Fruit fly (Drosophila melanogaster) whole organism, embryonic: ENCODE results near the gene ftz-f1.

Source experiments
- Atf6 ChIP-seq: fragments of 200-800 bp; sonication (Bioruptor generic); IDR thresholded peaks from 2 replicates; pipeline ENCODE4 v1.3.6; 2022; ENCODE audit warnings: missing biosample characterization, missing genetic modification characterization
- CG11504 ChIP-seq: fragments of 200-800 bp; sonication (Bioruptor generic); optimal IDR thresholded peaks from 3 replicates; lab custom pipeline; 2019; ENCODE audit warnings: missing biosample characterization, mild to moderate bottlenecking, missing genetic modification characterization, moderate library complexity
- CG12769 ChIP-seq: fragments of 200-800 bp; sonication (Bioruptor generic); optimal IDR thresholded peaks from 2 replicates; lab custom pipeline; 2019; ENCODE audit warnings: missing biosample characterization, mild to moderate bottlenecking, missing genetic modification characterization, moderate library complexity
- CG14710 ChIP-seq: fragments of 200-800 bp; sonication (Bioruptor generic); optimal IDR thresholded peaks from 3 replicates; lab custom pipeline; 2019; ENCODE audit warnings: missing biosample characterization, mild to moderate bottlenecking, missing genetic modification characterization, moderate library complexity
- CG15073 ChIP-seq: fragments of 200-800 bp; sonication (Bioruptor generic); optimal IDR thresholded peaks from 2 replicates; lab custom pipeline; 2016; ENCODE audit warnings: missing biosample characterization, missing genetic modification characterization
- CG15479 ChIP-seq: fragments of 200-800 bp; sonication (Bioruptor generic); optimal IDR thresholded peaks from 3 replicates; lab custom pipeline; 2019; ENCODE audit warnings: missing biosample characterization, mild to moderate bottlenecking, missing genetic modification characterization, moderate library complexity
- CG1602 ChIP-seq: fragments of 200-800 bp; sonication (Bioruptor generic); optimal IDR thresholded peaks from 3 replicates; lab custom pipeline; 2016; ENCODE audit warnings: missing biosample characterization, missing genetic modification characterization
- CG1603 ChIP-seq: fragments of 200-800 bp; sonication (Bioruptor generic); optimal IDR thresholded peaks from 2 replicates; lab custom pipeline; 2019; ENCODE audit warnings: missing biosample characterization, mild to moderate bottlenecking, missing genetic modification characterization, moderate library complexity
- CG17802 ChIP-seq: fragments of 200-800 bp; sonication (Bioruptor generic); optimal IDR thresholded peaks from 2 replicates; lab custom pipeline; 2018; ENCODE audit warnings: missing biosample characterization, mild to moderate bottlenecking, missing genetic modification characterization, moderate library complexity
- CG30431 ChIP-seq: fragments of 200-800 bp; sonication (Bioruptor generic); optimal IDR thresholded peaks from 2 replicates; lab custom pipeline; 2017; ENCODE audit warnings: missing biosample characterization, missing genetic modification characterization
- CG3065 ChIP-seq: fragments of 200-800 bp; sonication (Bioruptor generic); optimal IDR thresholded peaks from 2 replicates; lab custom pipeline; 2016; ENCODE audit warnings: missing biosample characterization, missing genetic modification characterization
- CG31441 ChIP-seq: fragments of 200-800 bp; sonication (Bioruptor generic); IDR thresholded peaks from 2 replicates; pipeline ENCODE4 v1.3.6; 2022; ENCODE audit warnings: missing biosample characterization, missing genetic modification characterization
- CG32767 ChIP-seq: fragments of 200-800 bp; sonication (Bioruptor generic); IDR thresholded peaks from 2 replicates; pipeline ENCODE4 v1.3.6; 2022; ENCODE audit warnings: missing biosample characterization, missing genetic modification characterization
- CG3726 ChIP-seq: fragments of 200-800 bp; sonication (Bioruptor generic); IDR thresholded peaks from 3 replicates; pipeline ENCODE4, ENCODE4 v1.3.6; 2022; ENCODE audit warnings: missing biosample characterization, missing genetic modification characterization
- CG7928 ChIP-seq: fragments of 200-800 bp; sonication (Bioruptor generic); optimal IDR thresholded peaks from 2 replicates; lab custom pipeline; 2017; ENCODE audit warnings: missing biosample characterization, mild to moderate bottlenecking, missing genetic modification characterization
- CG9215 ChIP-seq: fragments of 200-800 bp; sonication (Bioruptor generic); IDR thresholded peaks from 2 replicates; pipeline ENCODE4 v1.3.6; 2022; ENCODE audit warnings: missing biosample characterization, missing genetic modification characterization
- CG9437 ChIP-seq: fragments of 200-800 bp; sonication (Bioruptor generic); optimal IDR thresholded peaks from 2 replicates; lab custom pipeline; 2018; ENCODE audit warnings: missing biosample characterization, mild to moderate bottlenecking, missing genetic modification characterization
- CrebB ChIP-seq: fragments of 200-800 bp; sonication (Bioruptor generic); optimal IDR thresholded peaks from 3 replicates; lab custom pipeline; 2018; ENCODE audit warnings: missing biosample characterization, mild to moderate bottlenecking, missing genetic modification characterization
- D19A ChIP-seq: fragments of 200-800 bp; optimal IDR thresholded peaks from 3 replicates; lab custom pipeline; 2019; ENCODE audit warnings: missing biosample characterization, mild to moderate bottlenecking, missing genetic modification characterization, moderate library complexity
- ERR ChIP-seq: fragments of 200-800 bp; sonication (Bioruptor generic); optimal IDR thresholded peaks from 2 replicates; lab custom pipeline; 2016; ENCODE audit warnings: missing biosample characterization, missing genetic modification characterization
- Fer3 ChIP-seq: fragments of 200-800 bp; sonication (Bioruptor generic); optimal IDR thresholded peaks from 2 replicates; lab custom pipeline; 2018; ENCODE audit warnings: missing biosample characterization, mild to moderate bottlenecking, missing genetic modification characterization, moderate library complexity
- HHEX ChIP-seq: fragments of 200-800 bp; sonication (Bioruptor generic); optimal IDR thresholded peaks from 3 replicates; lab custom pipeline; 2017; ENCODE audit warnings: missing biosample characterization, mild to moderate bottlenecking, missing genetic modification characterization, missing genetic modification reagents
- HLH3B ChIP-seq: fragments of 200-800 bp; sonication (Bioruptor generic); IDR thresholded peaks from 2 replicates; pipeline ENCODE4 v1.3.6; 2022; ENCODE audit warnings: missing biosample characterization, missing genetic modification characterization
- HLHmδ ChIP-seq: fragments of 200-800 bp; sonication (Bioruptor generic); optimal IDR thresholded peaks from 2 replicates; lab custom pipeline; 2018; ENCODE audit warnings: missing biosample characterization, mild to moderate bottlenecking, missing genetic modification characterization, moderate library complexity
- HmgZ ChIP-seq: fragments of 200-800 bp; sonication (Bioruptor generic); optimal IDR thresholded peaks from 2 replicates; lab custom pipeline; 2018; ENCODE audit warnings: missing biosample characterization, mild to moderate bottlenecking, missing genetic modification characterization
- MBD-R2 ChIP-seq: fragments of 200-800 bp; sonication (Bioruptor generic); IDR thresholded peaks from 2 replicates; pipeline ENCODE4 v1.3.6; 2022; ENCODE audit warnings: missing biosample characterization, missing genetic modification characterization
- MESR4 ChIP-seq: fragments of 200-800 bp; sonication (Bioruptor generic); optimal IDR thresholded peaks from 2 replicates; lab custom pipeline; 2018; ENCODE audit warnings: missing biosample characterization, mild to moderate bottlenecking, missing genetic modification characterization, moderate library complexity
- Mad ChIP-seq: fragments of 200-800 bp; sonication (Bioruptor generic); optimal IDR thresholded peaks from 2 replicates; lab custom pipeline; 2016; ENCODE audit warnings: missing biosample characterization, missing genetic modification characterization
- NC2α ChIP-seq: fragments of 200-800 bp; sonication (Bioruptor generic); optimal IDR thresholded peaks from 2 replicates; lab custom pipeline; 2016; ENCODE audit warnings: missing biosample characterization, missing genetic modification characterization
- Rx ChIP-seq: fragments of 200-800 bp; sonication (Bioruptor generic); IDR thresholded peaks from 2 replicates; pipeline ENCODE4 v1.3.6; 2022; ENCODE audit warnings: missing biosample characterization, missing genetic modification characterization
- Sin3A ChIP-seq: fragments of >200 bp; optimal IDR thresholded peaks from 2 replicates; lab custom pipeline; 2018
- Six4 ChIP-seq: fragments of 200-800 bp; sonication (Bioruptor generic); optimal IDR thresholded peaks from 2 replicates; lab custom pipeline; 2016; ENCODE audit warnings: missing biosample characterization, missing genetic modification characterization
- Xbp1 ChIP-seq: fragments of 200-800 bp; sonication (Bioruptor generic); optimal IDR thresholded peaks from 3 replicates; lab custom pipeline; 2016; ENCODE audit warnings: missing biosample characterization, mild to moderate bottlenecking, missing genetic modification characterization
- ap ChIP-seq: fragments of 200-800 bp; sonication (Bioruptor generic); IDR thresholded peaks from 2 replicates; pipeline ENCODE4 v1.3.6; 2022; ENCODE audit warnings: missing biosample characterization, missing genetic modification characterization
- cad ChIP-seq: fragments of >200 bp; optimal IDR thresholded peaks from 2 replicates; lab custom pipeline; 2017; ENCODE audit warnings: missing biosample characterization, missing genetic modification characterization
- chinmo ChIP-seq: fragments of 200-800 bp; sonication (Bioruptor generic); IDR thresholded peaks from 4 replicates; pipeline ENCODE4 v1.3.6; 2022; ENCODE audit warnings: missing biosample characterization, missing genetic modification characterization; ENCODE audit not compliant: partially characterized antibody
- chn ChIP-seq: fragments of 200-800 bp; sonication (Bioruptor generic); optimal IDR thresholded peaks from 2 replicates; lab custom pipeline; 2016; ENCODE audit warnings: missing biosample characterization, missing genetic modification characterization
- cwo ChIP-seq: fragments of 200-800 bp; sonication (Bioruptor generic); optimal IDR thresholded peaks from 3 replicates; lab custom pipeline; 2017; ENCODE audit warnings: missing biosample characterization, missing genetic modification characterization, mild to moderate bottlenecking, moderate library complexity, missing genetic modification reagents
- dysf ChIP-seq: fragments of 200-800 bp; sonication (Bioruptor generic); IDR thresholded peaks from 3 replicates; pipeline ENCODE4 v1.3.6; 2022; ENCODE audit warnings: missing biosample characterization, missing genetic modification characterization
- ems ChIP-seq: fragments of 200-800 bp; sonication (Bioruptor generic); optimal IDR thresholded peaks from 3 replicates; lab custom pipeline; 2016; ENCODE audit warnings: missing biosample characterization, missing genetic modification characterization
- ham ChIP-seq: fragments of 200-800 bp; sonication (Bioruptor generic); IDR thresholded peaks from 2 replicates; pipeline ENCODE4 v1.3.6; 2022; ENCODE audit warnings: missing biosample characterization, missing genetic modification characterization
- hkb ChIP-seq, 2 experiments: fragments of 200-800 bp in 1 of 2; fragments of >200 bp in 1 of 2; sonication (Bioruptor generic) in 1 of 2; IDR thresholded peaks in 1 of 2; optimal IDR thresholded peaks in 1 of 2; 2 replicates each; pipeline versions ENCODE4 v1.3.6 to Lab custom; 2017 to 2022; ENCODE audit warnings: missing biosample characterization in 1 of 2, missing genetic modification characterization in 1 of 2
- maf-S ChIP-seq: fragments of 200-800 bp; sonication (Bioruptor generic); optimal IDR thresholded peaks from 2 replicates; lab custom pipeline; 2016; ENCODE audit warnings: missing biosample characterization, missing genetic modification characterization
- pb ChIP-seq: fragments of 200-800 bp; sonication (Bioruptor generic); optimal IDR thresholded peaks from 3 replicates; lab custom pipeline; 2016; ENCODE audit warnings: missing biosample characterization, missing genetic modification characterization
- shn ChIP-seq: fragments of 200-800 bp; sonication (Bioruptor generic); optimal IDR thresholded peaks from 3 replicates; lab custom pipeline; 2016; ENCODE audit warnings: missing biosample characterization, missing genetic modification characterization
- slbo ChIP-seq: fragments of 200-800 bp; sonication (Bioruptor generic); IDR thresholded peaks from 2 replicates; pipeline ENCODE4 v1.3.6; 2022; ENCODE audit warnings: missing biosample characterization, missing genetic modification characterization
- sna ChIP-seq: fragments of 200-800 bp; sonication (Bioruptor generic); IDR thresholded peaks from 2 replicates; pipeline ENCODE4 v1.3.6; 2022; ENCODE audit warnings: missing biosample characterization, missing genetic modification characterization; ENCODE audit not compliant: partially characterized antibody
- stc ChIP-seq: fragments of 200-800 bp; sonication (Bioruptor generic); IDR thresholded peaks from 2 replicates; pipeline ENCODE4 v1.3.6; 2022; ENCODE audit warnings: missing biosample characterization, missing genetic modification characterization
- tio ChIP-seq: fragments of 200-800 bp; sonication (Bioruptor generic); optimal IDR thresholded peaks from 2 replicates; lab custom pipeline; 2017; ENCODE audit warnings: missing biosample characterization, missing genetic modification characterization, inconsistent platforms
- trh ChIP-seq: fragments of 200-800 bp; sonication (Bioruptor generic); optimal IDR thresholded peaks from 2 replicates; lab custom pipeline; 2016; ENCODE audit warnings: missing biosample characterization, missing genetic modification characterization
- tup ChIP-seq: fragments of 200-800 bp; sonication (Bioruptor generic); optimal IDR thresholded peaks from 2 replicates; lab custom pipeline; 2016; ENCODE audit warnings: missing biosample characterization, mild to moderate bottlenecking, missing genetic modification characterization, moderate library complexity
- z ChIP-seq: fragments of 200-800 bp; sonication (Bioruptor generic); IDR thresholded peaks from 3 replicates; pipeline ENCODE4 v1.3.6; 2022; ENCODE audit warnings: missing biosample characterization, missing genetic modification characterization

Gene ftz-f1

DNA sequence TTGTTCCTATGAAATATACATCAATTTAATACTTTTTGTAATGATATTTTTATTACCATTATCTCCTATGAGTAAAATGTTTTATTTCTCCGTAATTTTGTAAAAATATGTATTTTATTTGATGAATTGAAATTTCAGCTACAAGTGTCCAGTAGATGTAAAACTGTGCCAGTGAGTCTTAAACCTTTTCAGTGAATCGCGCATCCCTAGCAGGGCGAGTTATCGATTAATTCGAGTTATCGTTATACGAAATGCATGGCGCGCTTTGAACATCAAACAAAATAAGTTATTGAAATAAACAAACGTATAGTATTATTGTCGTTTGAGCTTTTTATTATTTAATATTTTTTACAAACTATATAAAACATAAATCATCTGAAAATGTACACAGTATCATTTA lies 27.2 kb upstream of the ftz-f1 start (continued):
- peak; percentile 87 for TF ChIP-seq cad (GFP tag; lab: Kevin White, UChicago)
- TF ChIP-seq ham (GFP tag; lab: Robert Waterston, UW) = no peak
- TF ChIP-seq CG9215 = no peak
- no peak for TF ChIP-seq CrebB (tag; lab: Kevin White, UChicago)
- no peak for TF ChIP-seq CG7928 (GFP tag; lab: Kevin White, UChicago)
- no peak for TF ChIP-seq chn
- no peak for TF ChIP-seq CG3726 (GFP tag; lab: Robert Waterston, UW)
- peak; percentile 41 for TF ChIP-seq CG14710
- no peak for TF ChIP-seq ems
- no peak for TF ChIP-seq HLHmδ (GFP tag; lab: Kevin White, UChicago)
- TF ChIP-seq MBD-R2 = peak; percentile 28; the same call in 1 of the 2 replicates
- no peak for TF ChIP-seq maf-S (GFP tag; lab: Kevin White, UChicago)
- TF ChIP-seq CG15073 (GFP tag; lab: Kevin White, UChicago) = no peak
- TF ChIP-seq shn (GFP tag; lab: Kevin White, UChicago) = no peak
- no peak for TF ChIP-seq CG3065 (GFP tag; lab: Kevin White, UChicago)
- TF ChIP-seq D19A = no peak
- no peak for TF ChIP-seq CG1602
- no peak for TF ChIP-seq stc (GFP tag; lab: Robert Waterston, UW)
- no peak for TF ChIP-seq ap (GFP tag; lab: Robert Waterston, UW)
- no peak for TF ChIP-seq HHEX (GFP tag; lab: Kevin White, UChicago)
- no peak for TF ChIP-seq Xbp1 (GFP tag; lab: Kevin White, UChicago)
- TF ChIP-seq CG1603 (tag; lab: Kevin White, UChicago) = peak; percentile 45
- no peak for TF ChIP-seq CG15479
- no peak for TF ChIP-seq CG12769
- no peak for TF ChIP-seq Atf6
- TF ChIP-seq pb = no peak
- TF ChIP-seq MESR4 (GFP tag; lab: Kevin White, UChicago) = no peak
- TF ChIP-seq slbo (GFP tag; lab: Robert Waterston, UW) = no peak
- no peak for TF ChIP-seq hkb (optimal IDR thresholded peaks at IDR 0.05; lab: Kevin White, UChicago)
- TF ChIP-seq hkb (GFP tag; IDR thresholded peaks at IDR 0.05; lab: Robert Waterston, UW) = no peak
- no peak for TF ChIP-seq Six4 (GFP tag; lab: Kevin White, UChicago)
- TF ChIP-seq ERR (GFP tag; lab: Kevin White, UChicago) = no peak
- no peak for TF ChIP-seq HLH3B (GFP tag; lab: Robert Waterston, UW)
- TF ChIP-seq tup (GFP tag; lab: Kevin White, UChicago) = no peak
- TF ChIP-seq CG17802 = no peak
- peak; percentile 57 for TF ChIP-seq HmgZ
- peak; percentile 43; the same call in 1 of the 2 replicates for TF ChIP-seq sna (GFP tag; lab: Robert Waterston, UW)
- no peak for TF ChIP-seq Rx (GFP tag; lab: Robert Waterston, UW)
- TF ChIP-seq Mad (GFP tag; lab: Kevin White, UChicago) = peak; percentile 2
- no peak for TF ChIP-seq tio (GFP tag; lab: Kevin White, UChicago)
- TF ChIP-seq CG11504 (tag; lab: Kevin White, UChicago) = no peak
- no peak for TF ChIP-seq CG31441 (GFP tag; lab: Robert Waterston, UW)
- TF ChIP-seq Fer3 (tag; lab: Kevin White, UChicago) = no peak
- no peak for TF ChIP-seq NC2α (GFP tag; lab: Kevin White, UChicago)
- no peak for TF ChIP-seq trh
- TF ChIP-seq CG30431 (GFP tag; lab: Kevin White, UChicago) = no peak
- no peak for TF ChIP-seq CG32767 (GFP tag; lab: Robert Waterston, UW)
- TF ChIP-seq chinmo (GFP tag; lab: Robert Waterston, UW) = peak; percentile 69; the same call in 1 of the 4 replicates
- no peak for TF ChIP-seq cwo (GFP tag; lab: Kevin White, UChicago)
- no peak for TF ChIP-seq dysf
- no peak for TF ChIP-seq Sin3A (lab: Kevin White, UChicago)
- TF ChIP-seq CG9437 (GFP tag; lab: Kevin White, UChicago) = no peak
- TF ChIP-seq z (GFP tag; lab: Robert Waterston, UW) = no peak
